Worm (Caenorhabditis elegans) whole organism, L1 larva: ENCODE results near the gene ZK6.6.

Experiments
- Y116A8C.19 ChIP-seq: sonication (generic microtip); optimal IDR thresholded peaks from 2 replicates; lab custom pipeline; 2016; ENCODE audit warnings: missing compliant biosample characterization, missing genetic modification characterization, borderline replicate concordance
- blmp-1 ChIP-seq: fragments of 150-350 bp; optimal IDR thresholded peaks from 2 replicates; lab custom pipeline; 2014; ENCODE audit warnings: missing biosample characterization, missing genetic modification characterization
- ces-1 ChIP-seq: fragments of 150-350 bp; optimal IDR thresholded peaks from 2 replicates; lab custom pipeline; 2014; ENCODE audit warnings: missing biosample characterization, missing genetic modification reagents, missing genetic modification characterization
- mdl-1 ChIP-seq, 2 experiments: fragments of 150-350 bp; optimal IDR thresholded peaks; 2 replicates each; lab custom pipeline; 2014 to 2017; ENCODE audit warnings: missing biosample characterization in 2 of 2, missing genetic modification characterization in 2 of 2, inconsistent platforms in 1 of 2
- nhr-28 ChIP-seq: fragments of 150-350 bp; optimal IDR thresholded peaks from 2 replicates; lab custom pipeline; 2014; ENCODE audit warnings: missing biosample characterization, missing genetic modification characterization
- unc-30 ChIP-seq: sonication (generic microtip); optimal IDR thresholded peaks from 2 replicates; lab custom pipeline; 2017; ENCODE audit warnings: missing biosample characterization, missing genetic modification characterization

DNA sequence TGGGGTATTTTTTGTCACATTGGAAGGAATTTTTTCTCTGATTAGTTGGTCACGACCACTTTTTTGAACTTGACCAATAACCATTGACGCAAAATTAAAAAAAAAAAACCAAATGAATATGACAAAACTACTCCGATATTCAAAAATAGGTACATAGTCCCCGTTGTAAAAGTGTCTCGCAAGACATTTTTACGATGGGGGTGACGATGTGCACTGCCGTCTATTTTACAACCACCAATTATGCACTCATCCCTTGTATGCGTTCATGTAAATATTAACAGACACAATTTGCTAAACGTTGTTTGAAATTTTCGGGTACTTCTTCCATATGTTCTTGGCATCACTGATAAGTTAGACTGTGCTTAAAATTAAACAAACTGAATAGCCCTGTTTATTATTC lies 11.2 kb downstream of the ZK6.6 start, which contains the start of gene scl-27:
- TF ChIP-seq blmp-1 = no peak
- TF ChIP-seq nhr-28 (tag; lab: Kevin White, UChicago) = no peak
- no peak for TF ChIP-seq unc-30 (tag; lab: Kevin White, UChicago)
- no peak for TF ChIP-seq mdl-1 (tag; optimal IDR thresholded peaks at IDR 0.05; lab: Kevin White, UChicago)
- TF ChIP-seq ces-1 (GFP tag; lab: Kevin White, UChicago) = no peak
- TF ChIP-seq Y116A8C.19 (tag; lab: Kevin White, UChicago) = no peak
